Worm (Caenorhabditis elegans) whole organism, young adult: ENCODE measurements around the gene Y69A2AR.31.

Experiments used
- B0035.1 ChIP-seq: sonication (generic microtip); optimal IDR thresholded peaks from 2 replicates; lab custom pipeline; 2016; ENCODE audit warnings: missing genetic modification characterization, mild to moderate bottlenecking, missing compliant biosample characterization, missing genotype, missing genetic modification reagents
- B0261.1 ChIP-seq: sonication (generic microtip); optimal IDR thresholded peaks from 2 replicates; lab custom pipeline; 2016; ENCODE audit warnings: mild to moderate bottlenecking, missing genetic modification characterization, moderate library complexity, missing compliant biosample characterization
- C06A6.2 ChIP-seq: fragments of 200-800 bp; sonication (Bioruptor generic); conservative IDR thresholded peaks from 2 replicates; pipeline ENCODE4 v1.3.6; 2022; ENCODE audit warnings: missing genetic modification characterization, missing compliant biosample characterization
- D2030.7 ChIP-seq: fragments of 200-800 bp; sonication (Bioruptor generic); IDR thresholded peaks from 2 replicates; pipeline ENCODE4 v1.3.6; 2022; ENCODE audit warnings: missing genetic modification reagents, missing genetic modification characterization, missing compliant biosample characterization
- F33H1.4 ChIP-seq: fragments of 200-800 bp; sonication (Bioruptor generic); IDR thresholded peaks from 2 replicates; pipeline ENCODE4 v1.3.6; 2022; ENCODE audit warnings: missing genetic modification reagents, missing genetic modification characterization, missing compliant biosample characterization
- F39B2.1 ChIP-seq: fragments of 200-800 bp; sonication (Bioruptor generic); IDR thresholded peaks from 2 replicates; pipeline ENCODE4 v1.3.6; 2022; ENCODE audit warnings: missing genetic modification reagents, missing genetic modification characterization, missing compliant biosample characterization
- F49E8.2 ChIP-seq: sonication (generic microtip); optimal IDR thresholded peaks from 3 replicates; lab custom pipeline; 2017; ENCODE audit warnings: missing genetic modification characterization, mild to moderate bottlenecking, missing compliant biosample characterization, antibody characterized with exemption, moderate library complexity; ENCODE audit not compliant: insufficient read depth
- F52B5.7 ChIP-seq: sonication (generic microtip); optimal IDR thresholded peaks from 2 replicates; lab custom pipeline; 2016; ENCODE audit warnings: mild to moderate bottlenecking, missing genetic modification characterization, missing compliant biosample characterization
- F55B11.4 ChIP-seq: sonication (generic microtip); optimal IDR thresholded peaks from 2 replicates; lab custom pipeline; 2016; ENCODE audit warnings: missing compliant biosample characterization, missing genetic modification characterization, borderline replicate concordance; ENCODE audit not compliant: insufficient read depth
- Y79H2A.3 ChIP-seq: fragments of 200-800 bp; sonication (Bioruptor generic); conservative IDR thresholded peaks from 2 replicates; pipeline ENCODE4 v1.3.6; 2022; ENCODE audit warnings: missing genetic modification reagents, missing genetic modification characterization, missing compliant biosample characterization
- ama-1 ChIP-seq, 3 experiments: fragments of 150-350 bp in 1 of 3; sonication (generic microtip) in 2 of 3; optimal IDR thresholded peaks; 2 replicates each; lab custom pipeline; 2014 to 2018; ENCODE audit warnings: missing biosample characterization in 2 of 3, missing genetic modification characterization in 2 of 3, missing genetic modification reagents in 2 of 3
- atf-7 ChIP-seq: sonication (generic microtip); optimal IDR thresholded peaks from 2 replicates; lab custom pipeline; 2017; ENCODE audit warnings: mild to moderate bottlenecking, missing genetic modification characterization, missing compliant biosample characterization
- cebp-1 ChIP-seq, 2 experiments: fragments of 200-800 bp in 1 of 2; sonication (Bioruptor generic) in 1 of 2; sonication (generic microtip) in 1 of 2; IDR thresholded peaks in 1 of 2; optimal IDR thresholded peaks in 1 of 2; 2 replicates each; pipeline versions ENCODE4 v1.3.6 to Lab custom; 2017 to 2022; ENCODE audit warnings: missing compliant biosample characterization in 2 of 2, missing genetic modification characterization in 2 of 2, mild to moderate bottlenecking in 1 of 2, missing genetic modification reagents in 1 of 2, moderate library complexity in 1 of 2
- die-1 ChIP-seq: sonication (generic microtip); optimal IDR thresholded peaks from 2 replicates; lab custom pipeline; 2016; ENCODE audit warnings: missing genotype, mild to moderate bottlenecking, missing genetic modification characterization, missing compliant biosample characterization
- dpff-1 ChIP-seq: sonication (generic microtip); optimal IDR thresholded peaks from 2 replicates; lab custom pipeline; 2017; ENCODE audit warnings: mild to moderate bottlenecking, missing genetic modification characterization, missing compliant biosample characterization
- egl-44 ChIP-seq: fragments of 200-800 bp; sonication (Bioruptor generic); IDR thresholded peaks from 2 replicates; pipeline ENCODE4 v1.3.6; 2022; ENCODE audit warnings: missing genetic modification reagents, missing genetic modification characterization, missing compliant biosample characterization
- fkh-3 ChIP-seq: sonication (generic microtip); optimal IDR thresholded peaks from 2 replicates; lab custom pipeline; 2016; ENCODE audit warnings: mild to moderate bottlenecking, missing genetic modification characterization, missing compliant biosample characterization
- him-1 ChIP-seq: sonication (generic microtip); optimal IDR thresholded peaks from 2 replicates; lab custom pipeline; 2016; ENCODE audit warnings: missing genotype, missing genetic modification reagents, missing genetic modification characterization, missing compliant biosample characterization
- hmg-1.2 ChIP-seq: fragments of 200-800 bp; sonication (Bioruptor generic); IDR thresholded peaks from 2 replicates; pipeline ENCODE4 v1.3.6; 2022; ENCODE audit warnings: missing genetic modification reagents, missing genetic modification characterization, missing compliant biosample characterization
- hrde-1 ChIP-seq: sonication (generic microtip); optimal IDR thresholded peaks from 2 replicates; lab custom pipeline; 2016; ENCODE audit warnings: missing genetic modification characterization, mild to moderate bottlenecking, missing compliant biosample characterization, moderate library complexity, missing genotype, missing genetic modification reagents, borderline replicate concordance
- let-607 ChIP-seq, 2 experiments: fragments of 200-800 bp in 1 of 2; sonication (Bioruptor generic) in 1 of 2; sonication (generic microtip) in 1 of 2; optimal IDR thresholded peaks; 2 replicates each; lab custom pipeline; 2016 to 2018; ENCODE audit warnings: mild to moderate bottlenecking in 2 of 2, missing compliant biosample characterization in 2 of 2, missing genetic modification characterization in 2 of 2, moderate library complexity in 2 of 2, missing genotype in 1 of 2
- lin-40 ChIP-seq: sonication (generic microtip); optimal IDR thresholded peaks from 2 replicates; lab custom pipeline; 2016; ENCODE audit warnings: missing genetic modification characterization, mild to moderate bottlenecking, missing compliant biosample characterization, missing genotype, missing genetic modification reagents
- lin-54 ChIP-seq: fragments of 200-800 bp; sonication (Bioruptor generic); optimal IDR thresholded peaks from 2 replicates; lab custom pipeline; 2018; ENCODE audit warnings: mild to moderate bottlenecking, missing genetic modification characterization, missing compliant biosample characterization
- lsl-1 ChIP-seq: fragments of 200-800 bp; sonication (Bioruptor generic); optimal IDR thresholded peaks from 2 replicates; lab custom pipeline; 2018; ENCODE audit warnings: mild to moderate bottlenecking, missing genetic modification characterization, moderate library complexity, missing compliant biosample characterization
- lsy-27 ChIP-seq: sonication (generic microtip); optimal IDR thresholded peaks from 2 replicates; lab custom pipeline; 2017; ENCODE audit warnings: missing genetic modification characterization, mild to moderate bottlenecking, missing compliant biosample characterization, antibody characterized with exemption, missing genotype, borderline replicate concordance; ENCODE audit not compliant: insufficient read depth
- mel-28 ChIP-seq: sonication (generic microtip); optimal IDR thresholded peaks from 2 replicates; lab custom pipeline; 2016; ENCODE audit warnings: borderline replicate concordance, mild to moderate bottlenecking, missing genetic modification characterization, missing compliant biosample characterization
- mxl-1 ChIP-seq: sonication (generic microtip); optimal IDR thresholded peaks from 2 replicates; lab custom pipeline; 2016; ENCODE audit warnings: missing genetic modification characterization, missing compliant biosample characterization
- nfya-2 ChIP-seq: fragments of 200-800 bp; sonication (Bioruptor generic); IDR thresholded peaks from 2 replicates; pipeline ENCODE4 v1.3.6; 2022; ENCODE audit warnings: missing genetic modification reagents, missing genetic modification characterization, missing compliant biosample characterization
- nfyb-1 ChIP-seq: fragments of 200-800 bp; sonication (Bioruptor generic); IDR thresholded peaks from 2 replicates; pipeline ENCODE4 v1.3.6; 2022; ENCODE audit warnings: missing genetic modification reagents, missing genetic modification characterization, missing compliant biosample characterization
- nhr-90 ChIP-seq: sonication (generic microtip); optimal IDR thresholded peaks from 2 replicates; lab custom pipeline; 2016; ENCODE audit warnings: missing genotype, mild to moderate bottlenecking, missing genetic modification characterization, missing compliant biosample characterization
- pbrm-1 ChIP-seq: fragments of 200-800 bp; sonication (Bioruptor generic); IDR thresholded peaks from 2 replicates; pipeline ENCODE4 v1.3.6; 2022; ENCODE audit warnings: missing genetic modification reagents, missing genetic modification characterization, missing compliant biosample characterization
- rcor-1 ChIP-seq: fragments of 200-800 bp; sonication (Bioruptor generic); IDR thresholded peaks from 2 replicates; pipeline ENCODE4 v1.3.6; 2022; ENCODE audit warnings: missing genetic modification reagents, missing genetic modification characterization, missing compliant biosample characterization
- rec-8 ChIP-seq, 2 experiments: sonication (generic microtip); optimal IDR thresholded peaks; 2 replicates each; lab custom pipeline; 2016; ENCODE audit warnings: mild to moderate bottlenecking in 2 of 2, missing genetic modification characterization in 2 of 2, missing genetic modification reagents in 2 of 2, missing genotype in 2 of 2, missing biosample characterization in 1 of 2, missing compliant biosample characterization in 1 of 2, moderate library complexity in 1 of 2
- rpc-1 ChIP-seq, 2 experiments: fragments of 150-350 bp in 1 of 2; sonication (generic microtip) in 1 of 2; optimal IDR thresholded peaks; 2 replicates each; lab custom pipeline; 2014 to 2018; ENCODE audit warnings: missing biosample characterization in 1 of 2, missing genetic modification characterization in 1 of 2, missing genetic modification reagents in 1 of 2, missing genotype in 1 of 2
- snpc-1.1 ChIP-seq: sonication (generic microtip); optimal IDR thresholded peaks from 2 replicates; lab custom pipeline; 2017; ENCODE audit warnings: missing genetic modification characterization, mild to moderate bottlenecking, missing compliant biosample characterization, antibody characterized with exemption, moderate library complexity, missing genotype, missing genetic modification reagents; ENCODE audit not compliant: insufficient read depth
- snpc-4 ChIP-seq, 5 experiments: fragments of 150-350 bp in 1 of 5; sonication (generic microtip) in 4 of 5; optimal IDR thresholded peaks; 2 replicates each; lab custom pipeline; 2014 to 2018; ENCODE audit warnings: missing genetic modification characterization in 5 of 5, missing biosample characterization in 3 of 5, antibody characterized with exemption in 2 of 5, mild to moderate bottlenecking in 2 of 5, missing compliant biosample characterization in 2 of 5, missing genotype in 2 of 5, moderate library complexity in 2 of 5, missing genetic modification reagents in 1 of 5
- sptf-2 ChIP-seq: fragments of 200-800 bp; sonication (Bioruptor generic); optimal IDR thresholded peaks from 2 replicates; lab custom pipeline; 2018; ENCODE audit warnings: mild to moderate bottlenecking, missing genetic modification characterization, missing compliant biosample characterization
- tbp1 ChIP-seq: fragments of 200-800 bp; sonication (Bioruptor generic); optimal IDR thresholded peaks from 2 replicates; lab custom pipeline; 2018; ENCODE audit warnings: mild to moderate bottlenecking, missing genetic modification characterization, missing compliant biosample characterization
- tbx-9 ChIP-seq: sonication (generic microtip); optimal IDR thresholded peaks from 2 replicates; lab custom pipeline; 2016; ENCODE audit warnings: borderline replicate concordance, missing genetic modification characterization, inconsistent platforms, missing compliant biosample characterization
- unc-62 ChIP-seq: fragments of 150-350 bp; optimal IDR thresholded peaks from 2 replicates; lab custom pipeline; 2014; ENCODE audit warnings: missing biosample characterization, missing genetic modification reagents, missing genetic modification characterization
- zim-3 ChIP-seq: sonication (generic microtip); optimal IDR thresholded peaks from 2 replicates; lab custom pipeline; 2017; ENCODE audit warnings: mild to moderate bottlenecking, missing genetic modification characterization, moderate library complexity, missing compliant biosample characterization
- ztf-18 ChIP-seq: sonication (generic microtip); optimal IDR thresholded peaks from 2 replicates; lab custom pipeline; 2016; ENCODE audit warnings: missing genotype, mild to moderate bottlenecking, missing genetic modification characterization, missing compliant biosample characterization
- ztf-25 ChIP-seq: fragments of 200-800 bp; sonication (Bioruptor generic); IDR thresholded peaks from 2 replicates; pipeline ENCODE4 v1.3.6; 2022; ENCODE audit warnings: missing genetic modification reagents, missing genetic modification characterization, missing compliant biosample characterization

Gene Y69A2AR.31

ce11 chrIV:2664901-2665201 lies 1.0 kb upstream of the Y69A2AR.31 start (continued):
- TF ChIP-seq cebp-1 (GFP tag; IDR thresholded peaks at IDR 0.05; lab: Robert Waterston, UW) (no peak), cebp-1 (tag; optimal IDR thresholded peaks at IDR 0.05; lab: Kevin White, UChicago) (peak; percentile 39), nfyb-1 (GFP tag; lab: Robert Waterston, UW) (0 out of 2 replicates have a peak, but pooled peaks have one; percentile 19), rpc-1 (optimal IDR thresholded peaks at IDR 0.05; lab: Kevin White, UChicago) (peak; percentile 73), rpc-1 (tag; optimal IDR thresholded peaks at IDR 0.05; lab: Kevin White, UChicago) (peak; percentile 85), let-607 (tag; optimal IDR thresholded peaks at IDR 0.05; lab: Kevin White, UChicago) (peak; percentile 7 to 38), B0035.1 (tag; lab: Kevin White, UChicago) (no peak), F55B11.4 (tag; lab: Kevin White, UChicago) (no peak), lsl-1 (peak; percentile 16), tbx-9 (tag; lab: Kevin White, UChicago) (no peak), C06A6.2 (GFP tag; lab: Robert Waterston, UW) (no peak), zim-3 (peak; percentile 16), ztf-25 (peak; percentile 87), lin-54 (GFP tag; lab: Kevin White, UChicago) (peak; percentile 50), Y79H2A.3 (GFP tag; lab: Robert Waterston, UW) (0 out of 2 replicates have a peak, but pooled peaks have one; percentile 62), sptf-2 (GFP tag; lab: Kevin White, UChicago) (no peak), hrde-1 (tag; lab: Kevin White, UChicago) (peak; percentile 24), him-1 (no peak), mxl-1 (peak; percentile 68), egl-44 (GFP tag; lab: Robert Waterston, UW) (peak; percentile 50; the same call in 1 of the 2 replicates), F33H1.4 (GFP tag; lab: Robert Waterston, UW) (0 out of 2 replicates have a peak, but pooled peaks have one; percentile 18), die-1 (peak; percentile 94), ztf-18 (tag; lab: Kevin White, UChicago) (peak; percentile 59), pbrm-1 (GFP tag; lab: Robert Waterston, UW) (peak; percentile 48; the same call in 1 of the 2 replicates), rec-8 (tag; optimal IDR thresholded peaks at IDR 0.05; lab: Kevin White, UChicago) (peak; percentile 30 to 79), ama-1 (optimal IDR thresholded peaks at IDR 0.05; lab: Kevin White, UChicago) (no peak), ama-1 (GFP tag; optimal IDR thresholded peaks at IDR 0.05; lab: Kevin White, UChicago) (peak; percentile 3 to 91), lin-40 (tag; lab: Kevin White, UChicago) (no peak), F52B5.7 (tag; lab: Kevin White, UChicago) (peak; percentile 71), D2030.7 (GFP tag; lab: Robert Waterston, UW) (peak; percentile 30; the same call in 1 of the 2 replicates), nhr-90 (tag; lab: Kevin White, UChicago) (peak; percentile 68), hmg-1.2 (GFP tag; lab: Robert Waterston, UW) (peak; percentile 36; the same call in 1 of the 2 replicates), snpc-4 (GFP tag; optimal IDR thresholded peaks at IDR 0.05; lab: Kevin White, UChicago) (peak; percentile 24), snpc-4 (tag; optimal IDR thresholded peaks at IDR 0.05; lab: Kevin White, UChicago) (peak in 1 of 4 experiments; percentile 7), dpff-1 (tag; lab: Kevin White, UChicago) (peak; percentile 25), B0261.1 (tag; lab: Kevin White, UChicago) (peak; percentile 96), tbp1 (GFP tag; lab: Kevin White, UChicago) (peak; percentile 98)

- TF ChIP-seq rcor-1 (GFP tag; lab: Robert Waterston, UW) (no peak), rpc-1 (optimal IDR thresholded peaks at IDR 0.05; lab: Kevin White, UChicago) (peak; percentile 71), rpc-1 (tag; optimal IDR thresholded peaks at IDR 0.05; lab: Kevin White, UChicago) (peak; percentile 94), B0261.1 (tag; lab: Kevin White, UChicago) (peak; percentile 93), mel-28 (tag; lab: Kevin White, UChicago) (no peak), rec-8 (tag; optimal IDR thresholded peaks at IDR 0.05; lab: Kevin White, UChicago) (peak in 1 of 2 experiments; percentile 47), atf-7 (tag; lab: Kevin White, UChicago) (no peak), F39B2.1 (no peak), die-1 (peak; percentile 65), mxl-1 (no peak), unc-62 (GFP tag; lab: Kevin White, UChicago) (no peak), nfya-2 (no peak), fkh-3 (tag; lab: Kevin White, UChicago) (no peak), hrde-1 (tag; lab: Kevin White, UChicago) (no peak), snpc-1.1 (tag; lab: Kevin White, UChicago) (peak; percentile 23), F49E8.2 (tag; lab: Kevin White, UChicago) (peak; percentile 4), tbx-9 (tag; lab: Kevin White, UChicago) (no peak), lsy-27 (no peak)
Observed at ce11 chrIV:2658733-2659132, 5.1 kb downstream of the Y69A2AR.31 start.
